Fruit fly (Drosophila melanogaster) whole organism, pupa: Measurements from ENCODE around the gene Cp15.
A peak's percentile ranks its signal among the peaks of the same experiment; 100 is the strongest.

Experiments
- CG12605 ChIP-seq: fragments of 200-800 bp; sonication (Bioruptor generic); IDR thresholded peaks from 2 replicates; pipeline ENCODE4 v1.3.6; 2022; ENCODE audit warnings: missing biosample characterization, missing genetic modification characterization
- CG15710 ChIP-seq: fragments of 200-800 bp; sonication (Bioruptor generic); optimal IDR thresholded peaks from 2 replicates; lab custom pipeline; 2018; ENCODE audit warnings: missing biosample characterization, mild to moderate bottlenecking, missing genetic modification characterization, moderate library complexity
- CG17806 ChIP-seq: fragments of 200-800 bp; sonication (Bioruptor generic); optimal IDR thresholded peaks from 2 replicates; lab custom pipeline; 2018; ENCODE audit warnings: missing biosample characterization, mild to moderate bottlenecking, missing genetic modification characterization, moderate library complexity
- CG4496 ChIP-seq: fragments of 200-800 bp; sonication (Bioruptor generic); IDR thresholded peaks from 3 replicates; pipeline ENCODE4 v1.3.6; 2022; ENCODE audit warnings: missing biosample characterization, missing genetic modification characterization
- CG9948 ChIP-seq: fragments of 200-800 bp; sonication (Bioruptor generic); optimal IDR thresholded peaks from 2 replicates; lab custom pipeline; 2018; ENCODE audit warnings: missing biosample characterization, mild to moderate bottlenecking, missing genetic modification characterization, moderate library complexity
- D1 ChIP-seq: fragments of 200-800 bp; sonication (Bioruptor generic); optimal IDR thresholded peaks from 2 replicates; lab custom pipeline; 2018; ENCODE audit warnings: missing biosample characterization, mild to moderate bottlenecking, missing genetic modification characterization, moderate library complexity
- EcR ChIP-seq: fragments of 200-800 bp; sonication (Bioruptor generic); optimal IDR thresholded peaks from 3 replicates; lab custom pipeline; 2019; ENCODE audit warnings: missing biosample characterization, missing genetic modification characterization, mild to moderate bottlenecking, moderate library complexity, missing genetic modification reagents
- Ets98B ChIP-seq: fragments of 200-800 bp; sonication (Bioruptor generic); IDR thresholded peaks from 2 replicates; pipeline ENCODE4 v1.3.6; 2022; ENCODE audit warnings: missing biosample characterization, missing genetic modification characterization
- Pif1A ChIP-seq: fragments of 200-800 bp; sonication (Bioruptor generic); optimal IDR thresholded peaks from 3 replicates; lab custom pipeline; 2016; ENCODE audit warnings: missing biosample characterization, missing genetic modification characterization
- fd96Ca ChIP-seq: fragments of 200-800 bp; sonication (Bioruptor generic); IDR thresholded peaks from 3 replicates; pipeline ENCODE4 v1.3.6; 2022; ENCODE audit warnings: missing biosample characterization, missing genetic modification characterization

dm6 chr3L:8770616-8771229 is 42.4 kb downstream of the Cp15 start:
- TF ChIP-seq EcR (GFP tag; lab: Kevin White, UChicago) (no peak), D1 (tag; lab: Kevin White, UChicago) (no peak), fd96Ca (0 out of 3 replicates have a peak, but pooled peaks have one; percentile 17), Pif1A (GFP tag; lab: Kevin White, UChicago) (no peak), Ets98B (GFP tag; lab: Robert Waterston, UW) (no peak), CG9948 (no peak), CG12605 (GFP tag; lab: Robert Waterston, UW) (no peak), CG15710 (tag; lab: Kevin White, UChicago) (no peak), CG4496 (GFP tag; lab: Robert Waterston, UW) (no peak), CG17806 (tag; lab: Kevin White, UChicago) (no peak)
